Fruit fly (Drosophila melanogaster) whole organism, embryonic: Measurements from ENCODE around the gene Ndae1.

Experiments
- Awh ChIP-seq: fragments of 200-800 bp; sonication (Bioruptor generic); IDR thresholded peaks from 2 replicates; pipeline ENCODE4, ENCODE4 v1.3.6; 2022; ENCODE audit warnings: missing biosample characterization, missing genetic modification characterization
- CG10431 ChIP-seq: fragments of 200-800 bp; sonication (Bioruptor generic); optimal IDR thresholded peaks from 3 replicates; lab custom pipeline; 2018; ENCODE audit warnings: missing biosample characterization, mild to moderate bottlenecking, missing genetic modification characterization
- CG10654 ChIP-seq: fragments of 200-800 bp; sonication (Bioruptor generic); optimal IDR thresholded peaks from 2 replicates; lab custom pipeline; 2016; ENCODE audit warnings: missing biosample characterization, missing genetic modification characterization
- CG12236 ChIP-seq: fragments of 200-800 bp; sonication (Bioruptor generic); optimal IDR thresholded peaks from 2 replicates; lab custom pipeline; 2016; ENCODE audit warnings: missing biosample characterization, missing genetic modification characterization
- CG15696 ChIP-seq: fragments of 200-800 bp; sonication (Bioruptor generic); optimal IDR thresholded peaks from 2 replicates; lab custom pipeline; 2019; ENCODE audit warnings: missing biosample characterization, mild to moderate bottlenecking, missing genetic modification characterization, moderate library complexity
- CG17612 ChIP-seq: fragments of 200-800 bp; sonication (Bioruptor generic); IDR thresholded peaks from 2 replicates; pipeline ENCODE4 v1.3.6; 2022; ENCODE audit warnings: missing biosample characterization, missing genetic modification characterization
- CG17829 ChIP-seq: fragments of 200-800 bp; optimal IDR thresholded peaks from 2 replicates; lab custom pipeline; 2019; ENCODE audit warnings: missing biosample characterization, mild to moderate bottlenecking, missing genetic modification characterization, moderate library complexity
- CG2129 ChIP-seq: fragments of 200-800 bp; sonication (Bioruptor generic); IDR thresholded peaks from 2 replicates; pipeline ENCODE4 v1.3.6; 2022; ENCODE audit warnings: missing biosample characterization, missing genetic modification characterization; ENCODE audit not compliant: partially characterized antibody
- CG31224 ChIP-seq: fragments of 200-800 bp; sonication (Bioruptor generic); IDR thresholded peaks from 2 replicates; pipeline ENCODE4 v1.3.6; 2022; ENCODE audit warnings: missing biosample characterization, missing genetic modification characterization
- CG3407 ChIP-seq: fragments of 200-800 bp; sonication (Bioruptor generic); optimal IDR thresholded peaks from 2 replicates; lab custom pipeline; 2018; ENCODE audit warnings: missing biosample characterization, mild to moderate bottlenecking, missing genetic modification characterization
- CG3726 ChIP-seq: fragments of 200-800 bp; sonication (Bioruptor generic); IDR thresholded peaks from 3 replicates; pipeline ENCODE4, ENCODE4 v1.3.6; 2022; ENCODE audit warnings: missing biosample characterization, missing genetic modification characterization
- CG6254 ChIP-seq: fragments of 200-800 bp; sonication (Bioruptor generic); optimal IDR thresholded peaks from 3 replicates; lab custom pipeline; 2017; ENCODE audit warnings: mild to moderate bottlenecking, missing biosample characterization, missing genetic modification reagents, missing genetic modification characterization
- CG6654 ChIP-seq: fragments of 200-800 bp; sonication (Bioruptor generic); optimal IDR thresholded peaks from 2 replicates; lab custom pipeline; 2017; ENCODE audit warnings: missing biosample characterization, mild to moderate bottlenecking, missing genetic modification characterization
- CG6683 ChIP-seq: fragments of 200-800 bp; sonication (Bioruptor generic); optimal IDR thresholded peaks from 2 replicates; lab custom pipeline; 2017; ENCODE audit warnings: missing biosample characterization, mild to moderate bottlenecking, missing genetic modification characterization, missing genetic modification reagents
- CG7556 ChIP-seq: fragments of 200-800 bp; sonication (Bioruptor generic); optimal IDR thresholded peaks from 2 replicates; lab custom pipeline; 2017; ENCODE audit warnings: missing biosample characterization, mild to moderate bottlenecking, missing genetic modification characterization
- CG7745 ChIP-seq: fragments of 200-800 bp; sonication (Bioruptor generic); optimal IDR thresholded peaks from 2 replicates; lab custom pipeline; 2018; ENCODE audit warnings: missing biosample characterization, mild to moderate bottlenecking, missing genetic modification characterization, moderate library complexity
- CG7786 ChIP-seq: fragments of 200-800 bp; sonication (Bioruptor generic); optimal IDR thresholded peaks from 2 replicates; lab custom pipeline; 2016; ENCODE audit warnings: missing biosample characterization, missing genetic modification characterization
- CG7963 ChIP-seq: fragments of 200-800 bp; sonication (Bioruptor generic); IDR thresholded peaks from 3 replicates; pipeline ENCODE4 v1.3.6; 2022; ENCODE audit warnings: missing biosample characterization, missing genetic modification characterization; ENCODE audit not compliant: partially characterized antibody
- CG9817 ChIP-seq: fragments of 200-800 bp; sonication (Bioruptor generic); optimal IDR thresholded peaks from 2 replicates; lab custom pipeline; 2018; ENCODE audit warnings: missing biosample characterization, mild to moderate bottlenecking, missing genetic modification characterization, moderate library complexity
- Camta ChIP-seq: fragments of 200-800 bp; sonication (Bioruptor generic); optimal IDR thresholded peaks from 2 replicates; lab custom pipeline; 2016; ENCODE audit warnings: missing biosample characterization, missing genetic modification characterization
- Chrac-16 ChIP-seq: fragments of 200-800 bp; sonication (Bioruptor generic); optimal IDR thresholded peaks from 3 replicates; lab custom pipeline; 2016; ENCODE audit warnings: missing biosample characterization, missing genetic modification characterization
- Dip2 ChIP-seq: fragments of 200-800 bp; sonication (Bioruptor generic); IDR thresholded peaks from 2 replicates; pipeline ENCODE4 v1.3.6; 2022; ENCODE audit warnings: missing biosample characterization, missing genetic modification characterization
- Dp ChIP-seq: fragments of 200-800 bp; sonication (Bioruptor generic); optimal IDR thresholded peaks from 2 replicates; lab custom pipeline; 2018; ENCODE audit warnings: missing biosample characterization, mild to moderate bottlenecking, missing genetic modification characterization, moderate library complexity
- Elba2 ChIP-seq: fragments of 200-800 bp; sonication (Bioruptor generic); optimal IDR thresholded peaks from 3 replicates; lab custom pipeline; 2016; ENCODE audit warnings: missing biosample characterization, missing genetic modification characterization
- Ets65A ChIP-seq: fragments of 200-800 bp; sonication (Bioruptor generic); peaks from one replicate; lab custom pipeline; 2016; ENCODE audit warnings: missing biosample characterization, missing genetic modification characterization
- Ets97D ChIP-seq: fragments of 200-800 bp; sonication (Bioruptor generic); optimal IDR thresholded peaks from 3 replicates; lab custom pipeline; 2016; ENCODE audit warnings: missing biosample characterization, missing genetic modification characterization
- MBD-R2 ChIP-seq: fragments of 200-800 bp; sonication (Bioruptor generic); IDR thresholded peaks from 2 replicates; pipeline ENCODE4 v1.3.6; 2022; ENCODE audit warnings: missing biosample characterization, missing genetic modification characterization
- Meics ChIP-seq: fragments of 200-800 bp; sonication (Bioruptor generic); optimal IDR thresholded peaks from 2 replicates; lab custom pipeline; 2017; ENCODE audit warnings: missing biosample characterization, mild to moderate bottlenecking, missing genetic modification characterization
- Mes4 ChIP-seq: fragments of 200-800 bp; sonication (Bioruptor generic); optimal IDR thresholded peaks from 2 replicates; lab custom pipeline; 2016; ENCODE audit warnings: missing biosample characterization, missing genetic modification characterization
- NK7.1 ChIP-seq: fragments of 200-800 bp; sonication (Bioruptor generic); optimal IDR thresholded peaks from 3 replicates; lab custom pipeline; 2016; ENCODE audit warnings: missing biosample characterization, missing genetic modification characterization
- PHDP ChIP-seq: fragments of 200-800 bp; sonication (Bioruptor generic); optimal IDR thresholded peaks from 3 replicates; lab custom pipeline; 2018; ENCODE audit warnings: missing biosample characterization, mild to moderate bottlenecking, missing genetic modification characterization, moderate library complexity
- Rx ChIP-seq: fragments of 200-800 bp; sonication (Bioruptor generic); IDR thresholded peaks from 2 replicates; pipeline ENCODE4 v1.3.6; 2022; ENCODE audit warnings: missing biosample characterization, missing genetic modification characterization
- Sox102F ChIP-seq: fragments of 200-800 bp; sonication (Bioruptor generic); optimal IDR thresholded peaks from 2 replicates; lab custom pipeline; 2018; ENCODE audit warnings: missing biosample characterization, mild to moderate bottlenecking, missing genetic modification characterization, moderate library complexity
- Trl ChIP-seq, 3 experiments: fragments of >200 bp in 2 of 3; fragments of 200-800 bp in 1 of 3; sonication (Bioruptor generic) in 1 of 3; optimal IDR thresholded peaks; 2 replicates in 1 of 3; 3 replicates in 2 of 3; lab custom pipeline; 2016 to 2017; ENCODE audit warnings: missing biosample characterization in 1 of 3, missing genetic modification characterization in 1 of 3
- ab ChIP-seq: fragments of 200-800 bp; sonication (Bioruptor generic); optimal IDR thresholded peaks from 2 replicates; lab custom pipeline; 2016; ENCODE audit warnings: missing biosample characterization, missing genetic modification characterization
- bcd ChIP-seq: fragments of 200-800 bp; sonication (Bioruptor generic); optimal IDR thresholded peaks from 2 replicates; lab custom pipeline; 2017; ENCODE audit warnings: missing biosample characterization, mild to moderate bottlenecking, missing genetic modification characterization
- cato ChIP-seq: fragments of 200-800 bp; sonication (Bioruptor generic); optimal IDR thresholded peaks from 2 replicates; lab custom pipeline; 2016; ENCODE audit warnings: missing biosample characterization, missing genetic modification characterization, borderline replicate concordance
- cg ChIP-seq: fragments of 200-800 bp; sonication (Bioruptor generic); optimal IDR thresholded peaks from 3 replicates; lab custom pipeline; 2019; ENCODE audit warnings: missing biosample characterization, mild to moderate bottlenecking, missing genetic modification characterization, moderate library complexity
- chn ChIP-seq: fragments of 200-800 bp; sonication (Bioruptor generic); optimal IDR thresholded peaks from 2 replicates; lab custom pipeline; 2016; ENCODE audit warnings: missing biosample characterization, missing genetic modification characterization
- eve ChIP-seq, 2 experiments: fragments of >200 bp; optimal IDR thresholded peaks; 2 replicates each; lab custom pipeline; 2017; ENCODE audit warnings: missing biosample characterization in 2 of 2, missing genetic modification characterization in 2 of 2
- ind ChIP-seq: fragments of 200-800 bp; sonication (Bioruptor generic); optimal IDR thresholded peaks from 3 replicates; lab custom pipeline; 2016; ENCODE audit warnings: missing biosample characterization, missing genetic modification characterization
- klu ChIP-seq: fragments of 200-800 bp; sonication (Bioruptor generic); IDR thresholded peaks from 2 replicates; pipeline ENCODE4 v1.3.6; 2022; ENCODE audit warnings: missing biosample characterization, missing genetic modification characterization
- lola ChIP-seq, 3 experiments: fragments of >200 bp in 2 of 3; fragments of 200-800 bp in 1 of 3; sonication (Bioruptor generic) in 1 of 3; optimal IDR thresholded peaks; 2 replicates each; lab custom pipeline; 2017 to 2019; ENCODE audit warnings: missing biosample characterization in 3 of 3, missing genetic modification characterization in 3 of 3, mild to moderate bottlenecking in 1 of 3, moderate library complexity in 1 of 3
- nerfin-1 ChIP-seq: fragments of 200-800 bp; sonication (Bioruptor generic); optimal IDR thresholded peaks from 3 replicates; lab custom pipeline; 2019; ENCODE audit warnings: missing biosample characterization, mild to moderate bottlenecking, missing genetic modification characterization, moderate library complexity
- onecut ChIP-seq: fragments of 200-800 bp; sonication (Bioruptor generic); IDR thresholded peaks from 2 replicates; pipeline ENCODE4 v1.3.6; 2022; ENCODE audit warnings: missing biosample characterization, missing genetic modification characterization
- phol ChIP-seq: fragments of 200-800 bp; sonication (Bioruptor generic); optimal IDR thresholded peaks from 3 replicates; lab custom pipeline; 2018; ENCODE audit warnings: missing biosample characterization, mild to moderate bottlenecking, missing genetic modification characterization, moderate library complexity
- prd ChIP-seq, 3 experiments: fragments of >200 bp in 2 of 3; fragments of 200-800 bp in 1 of 3; sonication (Bioruptor generic) in 1 of 3; optimal IDR thresholded peaks in 2 of 3; IDR thresholded peaks in 1 of 3; 2 replicates in 2 of 3; 3 replicates in 1 of 3; pipeline versions ENCODE4 v1.3.6 to Lab custom; 2017 to 2022; ENCODE audit warnings: missing biosample characterization in 1 of 3, missing genetic modification characterization in 1 of 3
- shn ChIP-seq: fragments of 200-800 bp; sonication (Bioruptor generic); optimal IDR thresholded peaks from 3 replicates; lab custom pipeline; 2016; ENCODE audit warnings: missing biosample characterization, missing genetic modification characterization
- sisA ChIP-seq: fragments of 200-800 bp; sonication (Bioruptor generic); IDR thresholded peaks from 2 replicates; pipeline ENCODE4 v1.3.6; 2022; ENCODE audit warnings: missing biosample characterization, missing genetic modification characterization
- trem ChIP-seq: fragments of 200-800 bp; optimal IDR thresholded peaks from 3 replicates; lab custom pipeline; 2019; ENCODE audit warnings: missing biosample characterization, mild to moderate bottlenecking, missing genetic modification characterization, moderate library complexity

Ndae1 gene

DNA sequence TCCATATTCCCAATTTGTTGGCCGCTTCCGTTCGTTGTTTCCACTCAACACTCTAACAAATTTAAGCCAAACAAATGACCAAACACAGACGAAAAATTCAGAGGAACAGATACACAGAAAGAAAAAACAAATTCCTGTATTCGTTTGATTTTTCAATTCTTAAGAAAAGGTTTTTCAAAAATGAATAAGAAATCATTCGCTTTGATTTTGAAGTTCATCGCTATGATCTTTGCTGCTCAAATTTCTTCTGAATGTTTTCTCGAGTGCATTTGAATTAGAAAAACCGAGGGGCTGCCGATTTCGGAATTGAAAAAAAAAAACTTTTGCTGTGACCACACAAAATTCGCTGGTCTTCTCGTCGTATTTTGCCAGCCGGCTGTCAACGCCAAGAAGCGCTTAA is 16.8 kb upstream of the Ndae1 start (continued):
- TF ChIP-seq CG2129 (no peak), CG15696 (tag; lab: Kevin White, UChicago) (no peak), CG7556 (GFP tag; lab: Kevin White, UChicago) (peak; percentile 17), klu (no peak), CG9817 (tag; lab: Kevin White, UChicago) (no peak), Sox102F (GFP tag; lab: Kevin White, UChicago) (peak; percentile 52), Elba2 (GFP tag; lab: Kevin White, UChicago) (no peak), Camta (no peak), chn (GFP tag; lab: Kevin White, UChicago) (no peak), CG31224 (GFP tag; lab: Robert Waterston, UW) (no peak), CG7745 (tag; lab: Kevin White, UChicago) (no peak), CG10654 (GFP tag; lab: Kevin White, UChicago) (peak; percentile 30), prd (optimal IDR thresholded peaks at IDR 0.05; lab: Kevin White, UChicago) (no peak), prd (GFP tag; IDR thresholded peaks at IDR 0.05; lab: Robert Waterston, UW) (peak; percentile 62; the same call in 2 of the 3 replicates), trem (tag; lab: Kevin White, UChicago) (no peak), CG6654 (GFP tag; lab: Kevin White, UChicago) (no peak), onecut (GFP tag; lab: Robert Waterston, UW) (0 out of 2 replicates have a peak, but pooled peaks have one; percentile 8), sisA (peak; percentile 51), Dp (GFP tag; lab: Kevin White, UChicago) (no peak), lola (GFP tag; optimal IDR thresholded peaks at IDR 0.05; lab: Kevin White, UChicago) (peak in 1 of 3 experiments; percentile 7), Ets97D (GFP tag; lab: Kevin White, UChicago) (no peak), Meics (GFP tag; lab: Kevin White, UChicago) (no peak), Awh (no peak), MBD-R2 (GFP tag; lab: Robert Waterston, UW) (no peak), Trl (optimal IDR thresholded peaks at IDR 0.05; lab: Kevin White, UChicago) (no peak), Trl (GFP tag; optimal IDR thresholded peaks at IDR 0.05; lab: Kevin White, UChicago) (peak; percentile 16), CG17612 (GFP tag; lab: Robert Waterston, UW) (no peak), CG12236 (peak; percentile 31), CG10431 (GFP tag; lab: Kevin White, UChicago) (no peak), nerfin-1 (tag; lab: Kevin White, UChicago) (peak; percentile 5), Chrac-16 (GFP tag; lab: Kevin White, UChicago) (peak; percentile 4), Ets65A (GFP tag; lab: Kevin White, UChicago) (peak; percentile 75), shn (GFP tag; lab: Kevin White, UChicago) (peak; percentile 7), ab (GFP tag; lab: Kevin White, UChicago) (no peak), cato (GFP tag; lab: Kevin White, UChicago) (no peak), ind (GFP tag; lab: Kevin White, UChicago) (peak; percentile 11), Dip2 (no peak), PHDP (tag; lab: Kevin White, UChicago) (peak; percentile 38), Rx (GFP tag; lab: Robert Waterston, UW) (0 out of 2 replicates have a peak, but pooled peaks have one; percentile 3), NK7.1 (GFP tag; lab: Kevin White, UChicago) (no peak), Mes4 (GFP tag; lab: Kevin White, UChicago) (no peak), CG3407 (GFP tag; lab: Kevin White, UChicago) (peak; percentile 32), cg (GFP tag; lab: Kevin White, UChicago) (no peak), CG17829 (tag; lab: Kevin White, UChicago) (no peak), CG3726 (GFP tag; lab: Robert Waterston, UW) (no peak), CG7963 (GFP tag; lab: Robert Waterston, UW) (no peak), phol (peak; percentile 56), CG6254 (no peak), bcd (GFP tag; lab: Kevin White, UChicago) (no peak), eve (GFP tag; optimal IDR thresholded peaks at IDR 0.05; lab: Kevin White, UChicago) (peak in 1 of 2 experiments; percentile 43), CG7786 (GFP tag; lab: Kevin White, UChicago) (peak; percentile 18), CG6683 (GFP tag; lab: Kevin White, UChicago) (no peak)
